Fruit fly (Drosophila melanogaster) whole organism, embryonic: ENCODE results near the gene Inx7.

Experiments
- B-H1 ChIP-seq: fragments of 200-800 bp; sonication (Bioruptor generic); IDR thresholded peaks from 3 replicates; pipeline ENCODE4 v1.3.6; 2022; ENCODE audit warnings: missing biosample characterization, missing genetic modification characterization
- Bgb ChIP-seq: fragments of 200-800 bp; sonication (Bioruptor generic); IDR thresholded peaks from 2 replicates; pipeline ENCODE4 v1.3.6; 2022; ENCODE audit warnings: missing biosample characterization, missing genetic modification characterization; ENCODE audit not compliant: partially characterized antibody
- CG10431 ChIP-seq: fragments of 200-800 bp; sonication (Bioruptor generic); optimal IDR thresholded peaks from 3 replicates; lab custom pipeline; 2018; ENCODE audit warnings: missing biosample characterization, mild to moderate bottlenecking, missing genetic modification characterization
- CG11247 ChIP-seq: fragments of 200-800 bp; sonication (Bioruptor generic); IDR thresholded peaks from 2 replicates; pipeline ENCODE4 v1.3.6; 2022; ENCODE audit warnings: missing biosample characterization, missing genetic modification characterization
- CG12942 ChIP-seq: fragments of 200-800 bp; sonication (Bioruptor generic); optimal IDR thresholded peaks from 3 replicates; lab custom pipeline; 2016; ENCODE audit warnings: missing biosample characterization, missing genetic modification characterization
- CG15269 ChIP-seq: fragments of 200-800 bp; sonication (Bioruptor generic); optimal IDR thresholded peaks from 2 replicates; lab custom pipeline; 2018; ENCODE audit warnings: missing biosample characterization, mild to moderate bottlenecking, missing genetic modification characterization, moderate library complexity
- CG15696 ChIP-seq: fragments of 200-800 bp; sonication (Bioruptor generic); optimal IDR thresholded peaks from 2 replicates; lab custom pipeline; 2019; ENCODE audit warnings: missing biosample characterization, mild to moderate bottlenecking, missing genetic modification characterization, moderate library complexity
- CG16863 ChIP-seq: fragments of 200-800 bp; sonication (Bioruptor generic); optimal IDR thresholded peaks from 3 replicates; lab custom pipeline; 2016; ENCODE audit warnings: missing biosample characterization, missing genetic modification characterization
- CG17829 ChIP-seq: fragments of 200-800 bp; optimal IDR thresholded peaks from 2 replicates; lab custom pipeline; 2019; ENCODE audit warnings: missing biosample characterization, mild to moderate bottlenecking, missing genetic modification characterization, moderate library complexity
- CG32767 ChIP-seq: fragments of 200-800 bp; sonication (Bioruptor generic); IDR thresholded peaks from 2 replicates; pipeline ENCODE4 v1.3.6; 2022; ENCODE audit warnings: missing biosample characterization, missing genetic modification characterization
- CG32772 ChIP-seq: fragments of 200-800 bp; sonication (Bioruptor generic); IDR thresholded peaks from 2 replicates; pipeline ENCODE4 v1.3.6; 2022; ENCODE audit warnings: missing biosample characterization, missing genetic modification characterization
- CG7928 ChIP-seq: fragments of 200-800 bp; sonication (Bioruptor generic); optimal IDR thresholded peaks from 2 replicates; lab custom pipeline; 2017; ENCODE audit warnings: missing biosample characterization, mild to moderate bottlenecking, missing genetic modification characterization
- CG8478 ChIP-seq: fragments of >200 bp; optimal IDR thresholded peaks from 2 replicates; lab custom pipeline; 2018
- CG9215 ChIP-seq: fragments of 200-800 bp; sonication (Bioruptor generic); IDR thresholded peaks from 2 replicates; pipeline ENCODE4 v1.3.6; 2022; ENCODE audit warnings: missing biosample characterization, missing genetic modification characterization
- CG9437 ChIP-seq: fragments of 200-800 bp; sonication (Bioruptor generic); optimal IDR thresholded peaks from 2 replicates; lab custom pipeline; 2018; ENCODE audit warnings: missing biosample characterization, mild to moderate bottlenecking, missing genetic modification characterization
- CG9932 ChIP-seq: fragments of 200-800 bp; sonication (Bioruptor generic); IDR thresholded peaks from 2 replicates; pipeline ENCODE4 v1.3.6; 2022; ENCODE audit warnings: missing biosample characterization, missing genetic modification characterization
- CrebB ChIP-seq: fragments of 200-800 bp; sonication (Bioruptor generic); optimal IDR thresholded peaks from 3 replicates; lab custom pipeline; 2018; ENCODE audit warnings: missing biosample characterization, mild to moderate bottlenecking, missing genetic modification characterization
- Dad ChIP-seq: fragments of 200-800 bp; sonication (Bioruptor generic); optimal IDR thresholded peaks from 3 replicates; lab custom pipeline; 2016; ENCODE audit warnings: missing biosample characterization, missing genetic modification characterization
- Deaf1 ChIP-seq: fragments of 200-800 bp; optimal IDR thresholded peaks from 3 replicates; lab custom pipeline; 2019; ENCODE audit warnings: missing biosample characterization, mild to moderate bottlenecking, missing genetic modification characterization, moderate library complexity
- Dek ChIP-seq: fragments of 200-800 bp; sonication (Bioruptor generic); optimal IDR thresholded peaks from 3 replicates; lab custom pipeline; 2019; ENCODE audit warnings: missing biosample characterization, mild to moderate bottlenecking, missing genetic modification characterization, moderate library complexity
- Doc3 ChIP-seq: fragments of 200-800 bp; sonication (Bioruptor generic); IDR thresholded peaks from 3 replicates; pipeline ENCODE4 v1.3.6; 2022; ENCODE audit warnings: missing biosample characterization, missing genetic modification characterization; ENCODE audit not compliant: partially characterized antibody
- Drgx ChIP-seq: fragments of 200-800 bp; sonication (Bioruptor generic); IDR thresholded peaks from 2 replicates; pipeline ENCODE4 v1.3.6; 2022; ENCODE audit warnings: missing biosample characterization, missing genetic modification characterization
- Fer2 ChIP-seq: fragments of 200-800 bp; sonication (Bioruptor generic); optimal IDR thresholded peaks from 2 replicates; lab custom pipeline; 2018; ENCODE audit warnings: missing biosample characterization, mild to moderate bottlenecking, missing genetic modification characterization, moderate library complexity
- H15 ChIP-seq: fragments of 200-800 bp; sonication (Bioruptor generic); IDR thresholded peaks from 3 replicates; pipeline ENCODE4 v1.3.6; 2022; ENCODE audit warnings: missing biosample characterization, missing genetic modification characterization
- H2.0 ChIP-seq: fragments of 200-800 bp; sonication (Bioruptor generic); IDR thresholded peaks from 2 replicates; pipeline ENCODE4 v1.3.6; 2022; ENCODE audit warnings: missing biosample characterization, missing genetic modification characterization
- HLH3B ChIP-seq: fragments of 200-800 bp; sonication (Bioruptor generic); IDR thresholded peaks from 2 replicates; pipeline ENCODE4 v1.3.6; 2022; ENCODE audit warnings: missing biosample characterization, missing genetic modification characterization
- HmgZ ChIP-seq: fragments of 200-800 bp; sonication (Bioruptor generic); optimal IDR thresholded peaks from 2 replicates; lab custom pipeline; 2018; ENCODE audit warnings: missing biosample characterization, mild to moderate bottlenecking, missing genetic modification characterization
- Hr3 ChIP-seq: fragments of 200-800 bp; sonication (Bioruptor generic); optimal IDR thresholded peaks from 3 replicates; lab custom pipeline; 2016; ENCODE audit warnings: missing biosample characterization, missing genetic modification characterization
- Lpt ChIP-seq: fragments of >200 bp; optimal IDR thresholded peaks from 2 replicates; lab custom pipeline; 2018; ENCODE audit warnings: missing biosample characterization, missing genetic modification characterization
- Mad ChIP-seq: fragments of 200-800 bp; sonication (Bioruptor generic); optimal IDR thresholded peaks from 2 replicates; lab custom pipeline; 2016; ENCODE audit warnings: missing biosample characterization, missing genetic modification characterization
- Med ChIP-seq: fragments of 200-800 bp; sonication (Bioruptor generic); peaks from one replicate; lab custom pipeline; 2016; ENCODE audit warnings: missing biosample characterization, missing genetic modification characterization, mild to moderate bottlenecking, inconsistent platforms, moderate library complexity
- Optix ChIP-seq: fragments of 200-800 bp; sonication (Bioruptor generic); IDR thresholded peaks from 3 replicates; pipeline ENCODE4 v1.3.6; 2022; ENCODE audit warnings: missing biosample characterization, missing genetic modification characterization
- Rx ChIP-seq: fragments of 200-800 bp; sonication (Bioruptor generic); IDR thresholded peaks from 2 replicates; pipeline ENCODE4 v1.3.6; 2022; ENCODE audit warnings: missing biosample characterization, missing genetic modification characterization
- Xrp1 ChIP-seq: fragments of 200-800 bp; sonication (Bioruptor generic); IDR thresholded peaks from 2 replicates; pipeline ENCODE4 v1.3.6; 2022; ENCODE audit warnings: missing biosample characterization, missing genetic modification characterization
- abd-A ChIP-seq: fragments of 200-800 bp; sonication (Bioruptor generic); optimal IDR thresholded peaks from 3 replicates; lab custom pipeline; 2019; ENCODE audit warnings: missing biosample characterization, mild to moderate bottlenecking, missing genetic modification characterization, moderate library complexity
- ato ChIP-seq: fragments of 200-800 bp; sonication (Bioruptor generic); IDR thresholded peaks from 2 replicates; pipeline ENCODE4 v1.3.6; 2022; ENCODE audit warnings: missing biosample characterization, missing genetic modification characterization; ENCODE audit not compliant: partially characterized antibody
- bcd ChIP-seq: fragments of 200-800 bp; sonication (Bioruptor generic); optimal IDR thresholded peaks from 2 replicates; lab custom pipeline; 2017; ENCODE audit warnings: missing biosample characterization, mild to moderate bottlenecking, missing genetic modification characterization
- cad ChIP-seq: fragments of >200 bp; optimal IDR thresholded peaks from 2 replicates; lab custom pipeline; 2017; ENCODE audit warnings: missing biosample characterization, missing genetic modification characterization
- cato ChIP-seq: fragments of 200-800 bp; sonication (Bioruptor generic); optimal IDR thresholded peaks from 2 replicates; lab custom pipeline; 2016; ENCODE audit warnings: missing biosample characterization, missing genetic modification characterization, borderline replicate concordance
- croc ChIP-seq: fragments of 200-800 bp; sonication (Bioruptor generic); conservative IDR thresholded peaks from 3 replicates; pipeline ENCODE4 v1.3.6; 2022; ENCODE audit warnings: missing biosample characterization, missing genetic modification characterization
- crp ChIP-seq, 2 experiments: fragments of 200-800 bp; sonication (Bioruptor generic); optimal IDR thresholded peaks; 2 replicates in 1 of 2; 3 replicates in 1 of 2; lab custom pipeline; 2017; ENCODE audit warnings: missing biosample characterization in 2 of 2, missing genetic modification characterization in 2 of 2, mild to moderate bottlenecking in 1 of 2, moderate library complexity in 1 of 2
- emc ChIP-seq: fragments of 200-800 bp; sonication (Bioruptor generic); optimal IDR thresholded peaks from 2 replicates; lab custom pipeline; 2016; ENCODE audit warnings: missing biosample characterization, missing genetic modification characterization
- fru ChIP-seq: fragments of >200 bp; optimal IDR thresholded peaks from 2 replicates; lab custom pipeline; 2017
- gfzf ChIP-seq: fragments of 200-800 bp; sonication (Bioruptor generic); optimal IDR thresholded peaks from 2 replicates; lab custom pipeline; 2016; ENCODE audit warnings: missing biosample characterization, mild to moderate bottlenecking, missing genetic modification characterization, moderate library complexity
- h ChIP-seq: fragments of >200 bp; optimal IDR thresholded peaks from 2 replicates; lab custom pipeline; 2017
- mld ChIP-seq: fragments of 200-800 bp; sonication (Bioruptor generic); IDR thresholded peaks from 3 replicates; pipeline ENCODE4 v1.3.6; 2022; ENCODE audit warnings: missing biosample characterization, missing genetic modification characterization; ENCODE audit not compliant: partially characterized antibody
- org-1 ChIP-seq: fragments of 200-800 bp; sonication (Bioruptor generic); optimal IDR thresholded peaks from 2 replicates; lab custom pipeline; 2017; ENCODE audit warnings: missing biosample characterization, missing genetic modification characterization
- p53 ChIP-seq: fragments of 200-800 bp; sonication (Bioruptor generic); optimal IDR thresholded peaks from 2 replicates; lab custom pipeline; 2016; ENCODE audit warnings: missing biosample characterization, missing genetic modification characterization
- sd ChIP-seq: fragments of 200-800 bp; sonication (Bioruptor generic); optimal IDR thresholded peaks from 3 replicates; lab custom pipeline; 2018; ENCODE audit warnings: missing biosample characterization, mild to moderate bottlenecking, missing genetic modification characterization, moderate library complexity
- tx ChIP-seq: fragments of 200-800 bp; sonication (Bioruptor generic); optimal IDR thresholded peaks from 2 replicates; lab custom pipeline; 2016; ENCODE audit warnings: missing biosample characterization, missing genetic modification characterization
- vfl ChIP-seq: fragments of 200-800 bp; sonication (Bioruptor generic); optimal IDR thresholded peaks from 2 replicates; lab custom pipeline; 2016; ENCODE audit warnings: missing biosample characterization, missing genetic modification characterization
- wdn ChIP-seq: fragments of 200-800 bp; sonication (Bioruptor generic); IDR thresholded peaks from 2 replicates; pipeline ENCODE4 v1.3.6; 2022; ENCODE audit warnings: missing biosample characterization, missing genetic modification characterization
- zfh2 ChIP-seq: fragments of 200-800 bp; sonication (Bioruptor generic); optimal IDR thresholded peaks from 2 replicates; lab custom pipeline; 2016; ENCODE audit warnings: missing biosample characterization, missing genetic modification characterization

Gene Inx7

dm6 chrX:6998492-6998852 lies 5.1 kb upstream of the Inx7 start, which contains the start of gene Inx2:
Inx2 (plus strand) TSS chrX:6998672.
- TF ChIP-seq Rx (no peak), H2.0 (GFP tag; lab: Robert Waterston, UW) (no peak), CrebB (peak; percentile 58), CG9437 (GFP tag; lab: Kevin White, UChicago) (no peak), fru (lab: Kevin White, UChicago) (no peak), CG17829 (tag; lab: Kevin White, UChicago) (peak; percentile 53), CG8478 (lab: Kevin White, UChicago) (no peak), tx (GFP tag; lab: Kevin White, UChicago) (no peak), CG9215 (GFP tag; lab: Robert Waterston, UW) (no peak), p53 (GFP tag; lab: Kevin White, UChicago) (no peak), sd (tag; lab: Kevin White, UChicago) (peak; percentile 54), Bgb (GFP tag; lab: Robert Waterston, UW) (peak; percentile 63; the same call in 1 of the 2 replicates), mld (no peak), Hr3 (GFP tag; lab: Kevin White, UChicago) (no peak), Doc3 (GFP tag; lab: Robert Waterston, UW) (no peak), bcd (GFP tag; lab: Kevin White, UChicago) (no peak), CG16863 (no peak), Optix (no peak), Dek (no peak), Fer2 (tag; lab: Kevin White, UChicago) (no peak), B-H1 (no peak), Dad (GFP tag; lab: Kevin White, UChicago) (no peak), Med (GFP tag; lab: Kevin White, UChicago) (peak; percentile 91), zfh2 (GFP tag; lab: Kevin White, UChicago) (no peak), h (lab: Kevin White, UChicago) (no peak), Drgx (peak; percentile 12; the same call in 1 of the 2 replicates), Deaf1 (tag; lab: Kevin White, UChicago) (peak; percentile 99), gfzf (GFP tag; lab: Kevin White, UChicago) (no peak), vfl (no peak), croc (GFP tag; lab: Robert Waterston, UW) (no peak), Xrp1 (GFP tag; lab: Robert Waterston, UW) (peak; percentile 34; the same call in 1 of the 2 replicates), CG12942 (no peak), cato (no peak), org-1 (GFP tag; lab: Kevin White, UChicago) (no peak), Lpt (no peak), crp (GFP tag; optimal IDR thresholded peaks at IDR 0.05; lab: Kevin White, UChicago) (no peak), CG32772 (GFP tag; lab: Robert Waterston, UW) (no peak), cad (GFP tag; lab: Kevin White, UChicago) (no peak), ato (GFP tag; lab: Robert Waterston, UW) (0 out of 2 replicates have a peak, but pooled peaks have one; percentile 26), HLH3B (GFP tag; lab: Robert Waterston, UW) (0 out of 2 replicates have a peak, but pooled peaks have one; percentile 15), CG11247 (GFP tag; lab: Robert Waterston, UW) (no peak), abd-A (tag; lab: Kevin White, UChicago) (peak; percentile 18), HmgZ (tag; lab: Kevin White, UChicago) (peak; percentile 74), Mad (GFP tag; lab: Kevin White, UChicago) (no peak), CG7928 (GFP tag; lab: Kevin White, UChicago) (no peak), wdn (GFP tag; lab: Robert Waterston, UW) (no peak), CG15696 (tag; lab: Kevin White, UChicago) (no peak), H15 (no peak), CG10431 (peak; percentile 28), CG32767 (GFP tag; lab: Robert Waterston, UW) (0 out of 2 replicates have a peak, but pooled peaks have one; percentile 9), CG9932 (GFP tag; lab: Robert Waterston, UW) (peak; percentile 28; the same call in 1 of the 2 replicates), CG15269 (peak; percentile 44), emc (no peak)
